Worm (Caenorhabditis elegans): Measurements from ENCODE around the gene R07G3.8.
A peak's percentile ranks its signal among the peaks of the same experiment; 100 is the strongest.

Gene R07G3.8

DNA sequence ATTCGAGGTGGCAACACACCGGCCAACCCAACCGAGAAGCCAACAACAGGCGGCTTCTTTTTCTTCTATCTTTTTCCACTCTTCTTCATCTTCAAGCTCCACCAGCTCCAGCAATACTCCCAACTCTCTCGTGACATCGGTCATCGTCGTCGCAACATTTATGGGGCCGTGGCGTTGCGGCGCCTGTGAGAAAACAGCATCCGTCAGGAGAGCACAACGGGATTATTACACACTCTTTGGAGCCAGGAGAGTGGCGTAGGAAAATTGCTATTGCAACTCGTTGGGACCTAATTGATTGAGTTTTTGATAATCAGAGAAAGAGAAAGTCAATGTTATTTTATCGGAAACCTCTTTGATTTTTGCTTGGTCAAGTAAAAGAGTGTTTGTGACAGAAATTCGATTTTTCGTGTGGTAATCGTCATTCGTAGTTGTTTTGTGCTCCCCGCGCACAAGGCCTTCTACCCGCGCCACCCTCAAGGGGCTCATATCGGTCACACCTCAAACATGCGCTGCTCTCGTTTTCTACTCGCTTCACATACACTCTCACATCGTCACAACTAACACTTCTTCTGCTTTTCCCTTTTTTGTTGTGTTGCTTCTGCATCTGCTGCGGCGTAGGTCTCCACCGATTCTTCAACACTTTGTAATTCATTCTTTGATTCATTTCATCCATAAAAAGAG is 20.0 kb upstream of the R07G3.8 start (continued):
- TF ChIP-seq ceh-82 (tag; optimal IDR thresholded peaks at IDR 0.05) (no peak), lin-15B (tag; optimal IDR thresholded peaks at IDR 0.05) (no peak), mdt-29 (GFP tag; IDR thresholded peaks at IDR 0.05) (no peak), mdl-1 (tag; optimal IDR thresholded peaks at IDR 0.05) (no peak), lin-39 (tag; optimal IDR thresholded peaks at IDR 0.05) (no peak), lin-38 (GFP tag; IDR thresholded peaks at IDR 0.05) (no peak), lir-3 (tag; optimal IDR thresholded peaks at IDR 0.05) (no peak), nhr-11 (tag; optimal IDR thresholded peaks at IDR 0.05) (peak; percentile 64)

- peak; percentile 10 for TF ChIP-seq nhr-28 (tag; optimal IDR thresholded peaks at IDR 0.05)
- TF ChIP-seq nhr-76 (tag; optimal IDR thresholded peaks at IDR 0.05) = no peak
- no peak for TF ChIP-seq F26F4.8 (GFP tag; conservative IDR thresholded peaks at IDR 0.05)
- no peak for TF ChIP-seq daf-8 (GFP tag; IDR thresholded peaks at IDR 0.05)
- TF ChIP-seq lsy-2 (tag; optimal IDR thresholded peaks at IDR 0.05) = no peak
- no peak for TF ChIP-seq duxl-1 (tag; optimal IDR thresholded peaks at IDR 0.05; ENCODE audit: poor library complexity)
- no peak for TF ChIP-seq dmd-9 (GFP tag; IDR thresholded peaks at IDR 0.05)
- no peak for TF ChIP-seq nhr-42 (GFP tag; IDR thresholded peaks at IDR 0.05)
- no peak for TF ChIP-seq mxl-2 (GFP tag; conservative IDR thresholded peaks at IDR 0.05)
- no peak for TF ChIP-seq ceh-32 (tag; optimal IDR thresholded peaks at IDR 0.05; ENCODE audit: poor library complexity)
- TF ChIP-seq attf-4 (tag; optimal IDR thresholded peaks at IDR 0.05) = no peak
- no peak for TF ChIP-seq jun-1 (tag; optimal IDR thresholded peaks at IDR 0.05)
- no peak for TF ChIP-seq Y48G9A.11 (GFP tag; IDR thresholded peaks at IDR 0.05)
- TF ChIP-seq ceh-20 (GFP tag; IDR thresholded peaks at IDR 0.05) = no peak
- TF ChIP-seq rbr-2 (tag; optimal IDR thresholded peaks at IDR 0.05) = no peak
- TF ChIP-seq lin-1 (GFP tag; IDR thresholded peaks at IDR 0.05) = no peak
- no peak for TF ChIP-seq nhr-25 (tag; optimal IDR thresholded peaks at IDR 0.05; ENCODE audit: borderline replicate concordance, insufficient read depth)
- TF ChIP-seq fkh-10 (GFP tag; optimal IDR thresholded peaks at IDR 0.05) = no peak
- no peak for TF ChIP-seq ZK546.5 (tag; optimal IDR thresholded peaks at IDR 0.05)
- no peak for TF ChIP-seq nhr-48 (tag; optimal IDR thresholded peaks at IDR 0.05)
- TF ChIP-seq spr-1 (tag; optimal IDR thresholded peaks at IDR 0.05) = no peak
- TF ChIP-seq zag-1 (tag; optimal IDR thresholded peaks at IDR 0.05) = no peak
- TF ChIP-seq mdl-1 (tag; optimal IDR thresholded peaks at IDR 0.05) = no peak
- no peak for TF ChIP-seq zfp-3 (GFP tag; conservative IDR thresholded peaks at IDR 0.05)
- 0 out of 2 replicates have a peak, but pooled peaks have one; percentile 18 for TF ChIP-seq mdt-29 (GFP tag; IDR thresholded peaks at IDR 0.05)
- no peak for TF ChIP-seq F49E8.2 (tag; optimal IDR thresholded peaks at IDR 0.05; ENCODE audit: borderline replicate concordance)
- TF ChIP-seq set-16 (GFP tag; IDR thresholded peaks at IDR 0.05) = no peak
- peak; percentile 74 for TF ChIP-seq hlh-11 (tag; optimal IDR thresholded peaks at IDR 0.05)
- peak; percentile 65 for TF ChIP-seq pqm-1 (tag; optimal IDR thresholded peaks at IDR 0.05)
- TF ChIP-seq D1046.2 (GFP tag; IDR thresholded peaks at IDR 0.05) = 0 out of 2 replicates have a peak, but pooled peaks have one; percentile 34
- TF ChIP-seq dmd-6 (GFP tag; IDR thresholded peaks at IDR 0.05) = peak; percentile 85
- TF ChIP-seq aha-1 (tag) = peak; percentile 58
- no peak for TF ChIP-seq hif-1 (tag; optimal IDR thresholded peaks at IDR 0.05)
- no peak for TF ChIP-seq php-3 (GFP tag; IDR thresholded peaks at IDR 0.05)
- TF ChIP-seq F44E2.7 (GFP tag; IDR thresholded peaks at IDR 0.05) = no peak
- no peak for TF ChIP-seq Y5F2A.4 (GFP tag; optimal IDR thresholded peaks at IDR 0.05)
- no peak for TF ChIP-seq Y105C5A.15 (GFP tag; IDR thresholded peaks at IDR 0.05)
- TF ChIP-seq snpc-1.2 (GFP tag; IDR thresholded peaks at IDR 0.05) = no peak
- no peak for TF ChIP-seq unc-39 (tag; optimal IDR thresholded peaks at IDR 0.05)
- 0 out of 2 replicates have a peak, but pooled peaks have one; percentile 7 for TF ChIP-seq tra-1 (GFP tag; IDR thresholded peaks at IDR 0.05)
- TF ChIP-seq dmd-8 (GFP tag; IDR thresholded peaks at IDR 0.05) = no peak
- no peak for TF ChIP-seq lin-15B (tag; optimal IDR thresholded peaks at IDR 0.05)
- no peak for TF ChIP-seq ctbp-1 (GFP tag; IDR thresholded peaks at IDR 0.05)
- no peak for TF ChIP-seq tag-97 (GFP tag; IDR thresholded peaks at IDR 0.05)
Measured at ce11 chrII:7639036-7639435, 18.7 kb upstream of the R07G3.8 start.
